Worm (Caenorhabditis elegans): ENCODE data around the gene ugt-23.

ce11 chrX:9931362-9931761 is 6.4 kb upstream of the ugt-23 start, which contains the start of gene nra-3:
- TF ChIP-seq pha-4 (tag; optimal IDR thresholded peaks at IDR 0.05) = no peak
- no peak for TF ChIP-seq nhr-11 (tag; optimal IDR thresholded peaks at IDR 0.05)
- no peak for TF ChIP-seq pqm-1 (tag; optimal IDR thresholded peaks at IDR 0.05)
- TF ChIP-seq ceh-24 (tag; optimal IDR thresholded peaks at IDR 0.05) = no peak
- TF ChIP-seq hlh-6 (tag; optimal IDR thresholded peaks at IDR 0.05) = no peak
- peak; percentile 31 for TF ChIP-seq rnt-1 (tag; optimal IDR thresholded peaks at IDR 0.05)
- no peak for TF ChIP-seq ttx-3 (tag; optimal IDR thresholded peaks at IDR 0.05)
- TF ChIP-seq mec-3 (tag; optimal IDR thresholded peaks at IDR 0.05; ENCODE audit: borderline replicate concordance) = no peak
- no peak for TF ChIP-seq fkh-10 (GFP tag; optimal IDR thresholded peaks at IDR 0.05)
- no peak for TF ChIP-seq ceh-14 (tag; optimal IDR thresholded peaks at IDR 0.05)

All from whole organism, late embryonic.